Worm (Caenorhabditis elegans): ENCODE results near the gene C12D5.3.

The C12D5.3 gene

DNA sequence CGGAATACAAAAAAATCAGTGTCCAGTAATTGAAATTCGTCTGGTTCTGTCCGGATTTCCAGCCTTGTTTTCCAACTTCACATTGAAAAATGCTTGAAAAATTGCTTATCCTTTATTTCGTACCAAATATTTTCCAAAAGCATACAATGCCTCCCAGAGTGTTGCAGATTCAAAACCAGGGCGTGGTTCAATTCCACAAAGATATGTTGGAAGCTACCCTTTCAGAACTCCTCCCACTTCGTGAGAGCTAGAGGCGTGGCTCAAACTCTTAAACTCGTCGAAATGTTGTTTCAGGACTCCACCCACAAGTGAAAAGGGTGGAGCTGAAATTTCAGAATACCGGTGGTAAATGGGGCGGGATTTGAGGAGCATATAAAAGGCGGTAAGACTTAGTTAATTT lies at the start of gene C12D5.3:
Gene C12D5.3, plus strand, starts transcription at position 301 of the 400 bp plus-strand sequence.
- TF ChIP-seq fkh-2 (tag; optimal IDR thresholded peaks at IDR 0.05) (no peak), lsy-12 (tag; optimal IDR thresholded peaks at IDR 0.05) (no peak), nhr-67 (tag; optimal IDR thresholded peaks at IDR 0.05) (no peak), nhr-77 (tag; optimal IDR thresholded peaks at IDR 0.05) (no peak), hmg-11 (tag; optimal IDR thresholded peaks at IDR 0.05) (no peak), aly-2 (tag; optimal IDR thresholded peaks at IDR 0.05) (no peak), pqm-1 (tag; optimal IDR thresholded peaks at IDR 0.05) (no peak)

DNA sequence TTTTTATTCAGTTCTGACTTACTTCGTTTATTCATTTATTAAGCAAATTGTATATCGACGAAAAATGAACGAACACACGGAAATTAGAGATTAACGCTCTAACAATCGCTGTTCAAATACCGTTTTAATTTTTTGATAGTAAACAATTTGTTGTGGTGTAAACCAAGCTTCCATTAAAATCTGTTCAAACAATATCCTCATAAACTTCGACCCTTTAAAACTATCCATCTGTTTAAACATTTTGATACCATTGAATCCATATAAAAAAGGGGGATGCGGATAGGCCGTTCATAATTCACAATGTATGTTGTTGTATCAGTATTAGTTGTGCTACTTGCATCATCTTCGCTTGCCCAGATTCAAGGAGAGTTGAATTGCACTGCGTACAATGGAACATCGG lies 49.5 kb upstream of the C12D5.3 start, which contains the start of gene F07C4.6:
Gene F07C4.6, plus strand, starts transcription at position 301 of the 400 bp plus-strand sequence.
- no peak for TF ChIP-seq R02D3.7 (tag; optimal IDR thresholded peaks at IDR 0.05)
- TF ChIP-seq nhr-237 (tag; optimal IDR thresholded peaks at IDR 0.05): no peak
- TF ChIP-seq lin-15B (tag; optimal IDR thresholded peaks at IDR 0.05): no peak
- no peak for TF ChIP-seq unc-39 (tag; optimal IDR thresholded peaks at IDR 0.05)
- TF ChIP-seq elt-1 (tag; optimal IDR thresholded peaks at IDR 0.05): no peak
- TF ChIP-seq mdl-1 (tag; optimal IDR thresholded peaks at IDR 0.05): no peak
- no peak for TF ChIP-seq nhr-12 (tag; optimal IDR thresholded peaks at IDR 0.05)
- TF ChIP-seq nhr-23 (tag; optimal IDR thresholded peaks at IDR 0.05): no peak
- no peak for TF ChIP-seq ama-1 (optimal IDR thresholded peaks at IDR 0.05)
- TF ChIP-seq ceh-28 (tag; optimal IDR thresholded peaks at IDR 0.05): no peak
- TF ChIP-seq snpc-4 (tag; optimal IDR thresholded peaks at IDR 0.05): no peak
- TF ChIP-seq fkh-10 (GFP tag; optimal IDR thresholded peaks at IDR 0.05): no peak
- TF ChIP-seq tbx-2 (tag; optimal IDR thresholded peaks at IDR 0.05): no peak
- TF ChIP-seq nhr-25 (tag; optimal IDR thresholded peaks at IDR 0.05): no peak
- TF ChIP-seq lsy-12 (tag; optimal IDR thresholded peaks at IDR 0.05): no peak
- TF ChIP-seq skn-1 (tag; optimal IDR thresholded peaks at IDR 0.05): no peak
- no peak for TF ChIP-seq ZK546.5 (tag; optimal IDR thresholded peaks at IDR 0.05)

DNA sequence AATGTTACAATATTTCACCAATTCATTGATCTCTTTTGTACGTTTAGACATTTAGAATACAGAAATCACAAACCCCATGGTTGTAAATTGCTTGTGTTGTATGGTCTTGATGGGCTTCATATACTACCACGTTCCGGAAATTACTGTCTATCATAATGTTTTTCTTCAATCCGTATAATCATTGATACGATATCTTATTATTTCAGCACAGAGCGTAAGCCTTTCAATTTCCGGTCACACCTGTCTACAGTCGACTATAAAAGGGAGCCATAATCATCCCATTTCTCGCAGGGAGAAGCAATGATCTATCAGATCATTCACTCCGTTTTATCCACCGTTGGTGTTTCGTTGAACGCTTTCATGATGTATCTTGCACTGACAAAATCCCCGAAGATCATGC lies 46.5 kb upstream of the C12D5.3 start, which contains the start of gene srd-30:
Gene srd-30, plus strand, starts transcription at position 301 of the 400 bp plus-strand sequence.
- TF ChIP-seq fos-1 (tag; optimal IDR thresholded peaks at IDR 0.05): no peak
- no peak for TF ChIP-seq unc-39 (tag; optimal IDR thresholded peaks at IDR 0.05)
- TF ChIP-seq elt-3 (tag; optimal IDR thresholded peaks at IDR 0.05): no peak
- no peak for TF ChIP-seq ztf-4 (tag; optimal IDR thresholded peaks at IDR 0.05)
- no peak for TF ChIP-seq skn-1 (tag; optimal IDR thresholded peaks at IDR 0.05)
- TF ChIP-seq nfya-1 (tag; optimal IDR thresholded peaks at IDR 0.05; ENCODE audit: insufficient read depth): no peak
- no peak for TF ChIP-seq nhr-28 (tag; optimal IDR thresholded peaks at IDR 0.05)

DNA sequence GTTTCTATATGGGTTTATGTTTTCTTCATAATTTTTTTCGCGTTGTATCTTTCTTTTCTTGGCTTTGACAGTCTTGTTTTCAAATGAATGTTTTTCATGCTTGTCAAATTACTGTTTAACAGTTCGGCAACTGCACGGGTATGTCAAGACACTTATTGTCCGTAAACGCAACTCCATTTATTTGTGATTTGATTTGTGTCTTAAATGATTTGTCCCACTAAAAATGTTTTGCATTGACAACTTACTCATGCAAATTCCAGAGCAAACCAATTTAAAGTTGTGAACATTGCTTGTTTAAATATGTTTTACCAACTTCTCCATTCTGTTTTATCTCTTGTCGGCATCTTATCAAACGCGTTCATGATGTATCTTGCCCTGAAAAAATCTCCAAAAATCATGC lies 44.3 kb upstream of the C12D5.3 start, which contains the start of gene srd-25:
Gene srd-25, plus strand, starts transcription at position 301 of the 400 bp plus-strand sequence.
- TF ChIP-seq fkh-2 (tag; optimal IDR thresholded peaks at IDR 0.05): no peak
- TF ChIP-seq lin-15B (tag; optimal IDR thresholded peaks at IDR 0.05): no peak
- no peak for TF ChIP-seq fkh-10 (GFP tag; optimal IDR thresholded peaks at IDR 0.05)
- no peak for TF ChIP-seq ztf-4 (tag; optimal IDR thresholded peaks at IDR 0.05)
- no peak for TF ChIP-seq mdl-1 (tag; optimal IDR thresholded peaks at IDR 0.05)
- TF ChIP-seq unc-39 (tag; optimal IDR thresholded peaks at IDR 0.05): no peak
- no peak for TF ChIP-seq lsy-12 (tag; optimal IDR thresholded peaks at IDR 0.05)
- no peak for TF ChIP-seq elt-1 (tag; optimal IDR thresholded peaks at IDR 0.05)
- TF ChIP-seq nhr-76 (tag; optimal IDR thresholded peaks at IDR 0.05): no peak
- no peak for TF ChIP-seq ceh-16 (tag; optimal IDR thresholded peaks at IDR 0.05)
- TF ChIP-seq ceh-28 (tag; optimal IDR thresholded peaks at IDR 0.05): no peak
- no peak for TF ChIP-seq tbx-2 (tag; optimal IDR thresholded peaks at IDR 0.05)
- no peak for TF ChIP-seq eor-1 (tag; optimal IDR thresholded peaks at IDR 0.05)
- no peak for TF ChIP-seq nhr-237 (tag; optimal IDR thresholded peaks at IDR 0.05)
- no peak for TF ChIP-seq nhr-28 (tag; optimal IDR thresholded peaks at IDR 0.05)
- TF ChIP-seq nhr-77 (tag; optimal IDR thresholded peaks at IDR 0.05): no peak
- no peak for TF ChIP-seq nhr-25 (tag; optimal IDR thresholded peaks at IDR 0.05)

DNA sequence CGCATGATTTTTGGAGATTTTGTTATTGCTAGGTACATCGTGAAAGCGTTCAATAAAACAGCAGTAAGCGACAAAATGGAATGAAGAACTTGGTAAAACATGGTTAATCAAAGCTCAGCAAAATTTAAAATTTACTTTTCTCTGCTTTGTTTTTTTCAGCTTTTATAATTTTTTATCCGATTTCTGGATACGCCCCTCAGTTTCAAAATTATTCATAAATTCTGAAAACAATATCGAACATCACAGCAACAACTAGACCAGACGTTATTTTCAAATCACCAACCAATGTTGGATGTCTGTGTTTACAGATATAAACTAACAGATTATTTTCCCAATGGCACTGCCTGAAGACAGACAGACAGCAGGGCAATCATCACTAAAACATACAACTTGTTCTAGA lies 41.3 kb upstream of the C12D5.3 start, which contains the start of gene srd-31:
Gene srd-31, minus strand, starts transcription at position 101 of the 400 bp plus-strand sequence.
- TF ChIP-seq skn-1 (tag; optimal IDR thresholded peaks at IDR 0.05) (no peak), ceh-9 (tag; optimal IDR thresholded peaks at IDR 0.05) (no peak), nfya-1 (tag; optimal IDR thresholded peaks at IDR 0.05; ENCODE audit: insufficient read depth) (no peak), ceh-82 (tag; optimal IDR thresholded peaks at IDR 0.05) (no peak), snpc-4 (tag; optimal IDR thresholded peaks at IDR 0.05) (no peak), eor-1 (tag; optimal IDR thresholded peaks at IDR 0.05) (no peak)

Data from whole organism, L3 larva.